Fruit fly (Drosophila melanogaster) whole organism, embryonic: ENCODE results near the gene ver.

Source experiments
- Abd-B ChIP-seq: fragments of 200-800 bp; sonication (Bioruptor generic); optimal IDR thresholded peaks from 2 replicates; lab custom pipeline; 2018; ENCODE audit warnings: missing biosample characterization, mild to moderate bottlenecking, missing genetic modification characterization, moderate library complexity
- Antp ChIP-seq: fragments of 200-800 bp; sonication (Bioruptor generic); optimal IDR thresholded peaks from 3 replicates; lab custom pipeline; 2016; ENCODE audit warnings: missing biosample characterization, missing genetic modification characterization
- BEAF-32 ChIP-seq: fragments of 200-800 bp; sonication (Bioruptor generic); optimal IDR thresholded peaks from 3 replicates; lab custom pipeline; 2017; ENCODE audit warnings: missing biosample characterization, missing genetic modification characterization, mild to moderate bottlenecking, moderate library complexity, missing genetic modification reagents
- Bdp1 ChIP-seq: fragments of 200-800 bp; sonication (Bioruptor generic); optimal IDR thresholded peaks from 3 replicates; lab custom pipeline; 2016; ENCODE audit warnings: missing biosample characterization, missing genetic modification characterization
- CG12155 ChIP-seq: fragments of 200-800 bp; sonication (Bioruptor generic); optimal IDR thresholded peaks from 3 replicates; lab custom pipeline; 2016; ENCODE audit warnings: missing biosample characterization, missing genetic modification characterization
- CG12391 ChIP-seq: fragments of 200-800 bp; sonication (Bioruptor generic); optimal IDR thresholded peaks from 3 replicates; lab custom pipeline; 2018; ENCODE audit warnings: missing biosample characterization, mild to moderate bottlenecking, missing genetic modification characterization, moderate library complexity
- CG13775 ChIP-seq: fragments of 200-800 bp; sonication (Bioruptor generic); optimal IDR thresholded peaks from 3 replicates; lab custom pipeline; 2017; ENCODE audit warnings: missing biosample characterization, mild to moderate bottlenecking, missing genetic modification characterization
- CG15073 ChIP-seq: fragments of 200-800 bp; sonication (Bioruptor generic); optimal IDR thresholded peaks from 2 replicates; lab custom pipeline; 2016; ENCODE audit warnings: missing biosample characterization, missing genetic modification characterization
- CG15479 ChIP-seq: fragments of 200-800 bp; sonication (Bioruptor generic); optimal IDR thresholded peaks from 3 replicates; lab custom pipeline; 2019; ENCODE audit warnings: missing biosample characterization, mild to moderate bottlenecking, missing genetic modification characterization, moderate library complexity
- CG1602 ChIP-seq: fragments of 200-800 bp; sonication (Bioruptor generic); optimal IDR thresholded peaks from 3 replicates; lab custom pipeline; 2016; ENCODE audit warnings: missing biosample characterization, missing genetic modification characterization
- CG16863 ChIP-seq: fragments of 200-800 bp; sonication (Bioruptor generic); optimal IDR thresholded peaks from 3 replicates; lab custom pipeline; 2016; ENCODE audit warnings: missing biosample characterization, missing genetic modification characterization
- CG17912 ChIP-seq: fragments of 200-800 bp; sonication (Bioruptor generic); optimal IDR thresholded peaks from 2 replicates; lab custom pipeline; 2018; ENCODE audit warnings: missing biosample characterization, mild to moderate bottlenecking, missing genetic modification characterization
- CG4404 ChIP-seq: fragments of 200-800 bp; sonication (Bioruptor generic); IDR thresholded peaks from 2 replicates; pipeline ENCODE4 v1.3.6; 2022; ENCODE audit warnings: missing biosample characterization, missing genetic modification characterization
- CG5180 ChIP-seq: fragments of 200-800 bp; sonication (Bioruptor generic); optimal IDR thresholded peaks from 3 replicates; lab custom pipeline; 2017; ENCODE audit warnings: missing biosample characterization, missing genetic modification characterization, mild to moderate bottlenecking, moderate library complexity, missing genetic modification reagents
- CG6254 ChIP-seq: fragments of 200-800 bp; sonication (Bioruptor generic); optimal IDR thresholded peaks from 3 replicates; lab custom pipeline; 2017; ENCODE audit warnings: mild to moderate bottlenecking, missing biosample characterization, missing genetic modification reagents, missing genetic modification characterization
- CG6813 ChIP-seq: fragments of 200-800 bp; sonication (Bioruptor generic); optimal IDR thresholded peaks from 2 replicates; lab custom pipeline; 2017; ENCODE audit warnings: missing biosample characterization, missing genetic modification characterization, mild to moderate bottlenecking, moderate library complexity, missing genetic modification reagents
- CG6854 ChIP-seq: fragments of 200-800 bp; sonication (Bioruptor generic); optimal IDR thresholded peaks from 3 replicates; lab custom pipeline; 2017; ENCODE audit warnings: missing biosample characterization, mild to moderate bottlenecking, missing genetic modification characterization
- CG7372 ChIP-seq: fragments of 200-800 bp; sonication (Bioruptor generic); IDR thresholded peaks from 2 replicates; pipeline ENCODE4 v1.3.6; 2022; ENCODE audit warnings: missing biosample characterization, missing genetic modification characterization
- CoRest ChIP-seq: fragments of 200-800 bp; sonication (Bioruptor generic); optimal IDR thresholded peaks from 3 replicates; lab custom pipeline; 2018; ENCODE audit warnings: missing biosample characterization, mild to moderate bottlenecking, missing genetic modification characterization, moderate library complexity
- Dll ChIP-seq: fragments of 200-800 bp; sonication (Bioruptor generic); IDR thresholded peaks from 4 replicates; pipeline ENCODE4 v1.3.6; 2022; ENCODE audit warnings: missing biosample characterization, missing genetic modification characterization; ENCODE audit not compliant: partially characterized antibody
- ERR ChIP-seq: fragments of 200-800 bp; sonication (Bioruptor generic); optimal IDR thresholded peaks from 2 replicates; lab custom pipeline; 2016; ENCODE audit warnings: missing biosample characterization, missing genetic modification characterization
- Eip74EF ChIP-seq, 2 experiments: fragments of 200-800 bp in 1 of 2; fragments of >200 bp in 1 of 2; sonication (Bioruptor generic) in 1 of 2; optimal IDR thresholded peaks; 2 replicates each; lab custom pipeline; 2017 to 2019; ENCODE audit warnings: missing biosample characterization in 2 of 2, missing genetic modification characterization in 2 of 2, mild to moderate bottlenecking in 1 of 2, moderate library complexity in 1 of 2
- Elba2 ChIP-seq: fragments of 200-800 bp; sonication (Bioruptor generic); optimal IDR thresholded peaks from 3 replicates; lab custom pipeline; 2016; ENCODE audit warnings: missing biosample characterization, missing genetic modification characterization
- H15 ChIP-seq: fragments of 200-800 bp; sonication (Bioruptor generic); IDR thresholded peaks from 3 replicates; pipeline ENCODE4 v1.3.6; 2022; ENCODE audit warnings: missing biosample characterization, missing genetic modification characterization
- HLH4C ChIP-seq: fragments of 200-800 bp; sonication (Bioruptor generic); IDR thresholded peaks from 3 replicates; pipeline ENCODE4 v1.3.6; 2022; ENCODE audit warnings: missing biosample characterization, missing genetic modification characterization; ENCODE audit not compliant: partially characterized antibody
- MBD-R2 ChIP-seq: fragments of 200-800 bp; sonication (Bioruptor generic); IDR thresholded peaks from 2 replicates; pipeline ENCODE4 v1.3.6; 2022; ENCODE audit warnings: missing biosample characterization, missing genetic modification characterization
- Med ChIP-seq: fragments of 200-800 bp; sonication (Bioruptor generic); peaks from one replicate; lab custom pipeline; 2016; ENCODE audit warnings: missing biosample characterization, missing genetic modification characterization, mild to moderate bottlenecking, inconsistent platforms, moderate library complexity
- Optix ChIP-seq: fragments of 200-800 bp; sonication (Bioruptor generic); IDR thresholded peaks from 3 replicates; pipeline ENCODE4 v1.3.6; 2022; ENCODE audit warnings: missing biosample characterization, missing genetic modification characterization
- Poxn ChIP-seq: fragments of 200-800 bp; sonication (Bioruptor generic); IDR thresholded peaks from 2 replicates; pipeline ENCODE4 v1.3.6; 2022; ENCODE audit warnings: missing biosample characterization, missing genetic modification characterization
- Ptx1 ChIP-seq: fragments of 200-800 bp; sonication (Bioruptor generic); IDR thresholded peaks from 2 replicates; pipeline ENCODE4 v1.3.6; 2022; ENCODE audit warnings: missing biosample characterization, missing genetic modification characterization
- Six4 ChIP-seq: fragments of 200-800 bp; sonication (Bioruptor generic); optimal IDR thresholded peaks from 2 replicates; lab custom pipeline; 2016; ENCODE audit warnings: missing biosample characterization, missing genetic modification characterization
- YL-1 ChIP-seq: fragments of 200-800 bp; sonication (Bioruptor generic); optimal IDR thresholded peaks from 3 replicates; lab custom pipeline; 2017; ENCODE audit warnings: missing biosample characterization, mild to moderate bottlenecking, missing genetic modification characterization
- az2 ChIP-seq: fragments of 200-800 bp; sonication (Bioruptor generic); optimal IDR thresholded peaks from 3 replicates; lab custom pipeline; 2016; ENCODE audit warnings: missing biosample characterization, missing genetic modification characterization
- cas ChIP-seq: fragments of 200-800 bp; sonication (Bioruptor generic); IDR thresholded peaks from 2 replicates; pipeline ENCODE4 v1.3.6; 2022; ENCODE audit warnings: missing biosample characterization, missing genetic modification characterization
- cato ChIP-seq: fragments of 200-800 bp; sonication (Bioruptor generic); optimal IDR thresholded peaks from 2 replicates; lab custom pipeline; 2016; ENCODE audit warnings: missing biosample characterization, missing genetic modification characterization, borderline replicate concordance
- emc ChIP-seq: fragments of 200-800 bp; sonication (Bioruptor generic); optimal IDR thresholded peaks from 2 replicates; lab custom pipeline; 2016; ENCODE audit warnings: missing biosample characterization, missing genetic modification characterization
- fd3F ChIP-seq: fragments of 200-800 bp; sonication (Bioruptor generic); optimal IDR thresholded peaks from 2 replicates; lab custom pipeline; 2018; ENCODE audit warnings: missing biosample characterization, mild to moderate bottlenecking, missing genetic modification characterization, moderate library complexity
- fd96Cb ChIP-seq: fragments of 200-800 bp; sonication (Bioruptor generic); optimal IDR thresholded peaks from 2 replicates; lab custom pipeline; 2018; ENCODE audit warnings: missing biosample characterization, mild to moderate bottlenecking, missing genetic modification characterization, moderate library complexity
- gcm ChIP-seq: fragments of 200-800 bp; sonication (Bioruptor generic); optimal IDR thresholded peaks from 2 replicates; lab custom pipeline; 2019; ENCODE audit warnings: missing biosample characterization, mild to moderate bottlenecking, missing genetic modification characterization, moderate library complexity
- lola ChIP-seq, 3 experiments: fragments of >200 bp in 2 of 3; fragments of 200-800 bp in 1 of 3; sonication (Bioruptor generic) in 1 of 3; optimal IDR thresholded peaks; 2 replicates each; lab custom pipeline; 2017 to 2019; ENCODE audit warnings: missing biosample characterization in 3 of 3, missing genetic modification characterization in 3 of 3, mild to moderate bottlenecking in 1 of 3, moderate library complexity in 1 of 3
- lov ChIP-seq, 2 experiments: fragments of 200-800 bp in 1 of 2; fragments of >200 bp in 1 of 2; sonication (Bioruptor generic) in 1 of 2; IDR thresholded peaks in 1 of 2; optimal IDR thresholded peaks in 1 of 2; 2 replicates in 1 of 2; 3 replicates in 1 of 2; pipeline versions ENCODE4 v1.3.6 to Lab custom; 2017 to 2022; ENCODE audit warnings: missing biosample characterization in 1 of 2, missing genetic modification characterization in 1 of 2
- mam ChIP-seq: fragments of 200-800 bp; sonication (Bioruptor generic); optimal IDR thresholded peaks from 3 replicates; lab custom pipeline; 2016; ENCODE audit warnings: missing biosample characterization, missing genetic modification characterization
- pb ChIP-seq: fragments of 200-800 bp; sonication (Bioruptor generic); optimal IDR thresholded peaks from 3 replicates; lab custom pipeline; 2016; ENCODE audit warnings: missing biosample characterization, missing genetic modification characterization
- pho ChIP-seq: fragments of 200-800 bp; sonication (Bioruptor generic); optimal IDR thresholded peaks from 2 replicates; lab custom pipeline; 2016; ENCODE audit warnings: missing biosample characterization, missing genetic modification characterization
- repo ChIP-seq: fragments of 200-800 bp; sonication (Bioruptor generic); optimal IDR thresholded peaks from 2 replicates; lab custom pipeline; 2016; ENCODE audit warnings: missing biosample characterization, missing genetic modification characterization
- rib ChIP-seq: fragments of 200-800 bp; sonication (Bioruptor generic); IDR thresholded peaks from 2 replicates; pipeline ENCODE4 v1.3.6; 2022; ENCODE audit warnings: missing biosample characterization, missing genetic modification characterization
- schlank ChIP-seq: fragments of 200-800 bp; sonication (Bioruptor generic); optimal IDR thresholded peaks from 2 replicates; lab custom pipeline; 2018; ENCODE audit warnings: missing biosample characterization, mild to moderate bottlenecking, missing genetic modification characterization
- sna ChIP-seq: fragments of 200-800 bp; sonication (Bioruptor generic); IDR thresholded peaks from 2 replicates; pipeline ENCODE4 v1.3.6; 2022; ENCODE audit warnings: missing biosample characterization, missing genetic modification characterization; ENCODE audit not compliant: partially characterized antibody
- tna ChIP-seq: fragments of 200-800 bp; sonication (Bioruptor generic); IDR thresholded peaks from 2 replicates; pipeline ENCODE4 v1.3.6; 2022; ENCODE audit warnings: missing biosample characterization, missing genetic modification characterization; ENCODE audit not compliant: partially characterized antibody
- vfl ChIP-seq: fragments of 200-800 bp; sonication (Bioruptor generic); optimal IDR thresholded peaks from 2 replicates; lab custom pipeline; 2016; ENCODE audit warnings: missing biosample characterization, missing genetic modification characterization

The ver gene

dm6 chr3L:12501249-12501648, 22.5 kb upstream of the ver start, which contains the start of the genes CG10638 and CG10681 (continued):
- no peak for TF ChIP-seq Antp
- no peak for TF ChIP-seq CG4404
- no peak for TF ChIP-seq HLH4C (GFP tag; lab: Robert Waterston, UW)
- TF ChIP-seq BEAF-32 (GFP tag; lab: Kevin White, UChicago) = peak; percentile 29
- no peak for TF ChIP-seq Bdp1 (GFP tag; lab: Kevin White, UChicago)
- peak; percentile 18 for TF ChIP-seq CG16863
- TF ChIP-seq cato (GFP tag; lab: Kevin White, UChicago) = no peak
- 0 out of 2 replicates have a peak, but pooled peaks have one; percentile 16 for TF ChIP-seq Ptx1
- TF ChIP-seq CG6254 = peak; percentile 20
- TF ChIP-seq rib (GFP tag; lab: Robert Waterston, UW) = no peak
- TF ChIP-seq Optix = no peak
- peak; percentile 81 for TF ChIP-seq YL-1 (GFP tag; lab: Kevin White, UChicago)
- 0 out of 4 replicates have a peak, but pooled peaks have one; percentile 11 for TF ChIP-seq Dll (GFP tag; lab: Robert Waterston, UW)
- no peak for TF ChIP-seq CG17912 (GFP tag; lab: Kevin White, UChicago)
- no peak for TF ChIP-seq pb (GFP tag; lab: Kevin White, UChicago)
- TF ChIP-seq az2 (GFP tag; lab: Kevin White, UChicago) = peak; percentile 23
- no peak for TF ChIP-seq CG6854 (GFP tag; lab: Kevin White, UChicago)
- TF ChIP-seq Eip74EF (GFP tag; optimal IDR thresholded peaks at IDR 0.05; lab: Kevin White, UChicago) = no peak
- peak; percentile 70 for TF ChIP-seq CG12155
- peak; percentile 79 for TF ChIP-seq Med (GFP tag; lab: Kevin White, UChicago)
- peak; percentile 61 for TF ChIP-seq CoRest (tag; lab: Kevin White, UChicago)
- peak; percentile 79 for TF ChIP-seq CG12391 (tag; lab: Kevin White, UChicago)
- TF ChIP-seq vfl (GFP tag; lab: Kevin White, UChicago) = peak; percentile 5
- TF ChIP-seq Poxn (GFP tag; lab: Robert Waterston, UW) = no peak
- TF ChIP-seq emc = no peak
- peak; percentile 14 for TF ChIP-seq CG1602 (GFP tag; lab: Kevin White, UChicago)
- TF ChIP-seq Abd-B = no peak
- TF ChIP-seq pho = peak; percentile 2
- TF ChIP-seq schlank (tag; lab: Kevin White, UChicago) = no peak
- TF ChIP-seq Elba2 (GFP tag; lab: Kevin White, UChicago) = no peak
- peak in 1 of 3 experiments; percentile 37 for TF ChIP-seq lola (GFP tag; optimal IDR thresholded peaks at IDR 0.05; lab: Kevin White, UChicago)
- peak; percentile 42; the same call in 1 of the 2 replicates for TF ChIP-seq sna
- TF ChIP-seq CG6813 (GFP tag; lab: Kevin White, UChicago) = no peak
- TF ChIP-seq CG7372 (GFP tag; lab: Robert Waterston, UW) = no peak
- TF ChIP-seq CG15479 = no peak
- no peak for TF ChIP-seq fd96Cb
- TF ChIP-seq fd3F (GFP tag; lab: Kevin White, UChicago) = no peak
- TF ChIP-seq H15 (GFP tag; lab: Robert Waterston, UW) = no peak
- TF ChIP-seq gcm (GFP tag; lab: Kevin White, UChicago) = peak; percentile 59
- TF ChIP-seq CG15073 = no peak
- no peak for TF ChIP-seq cas (GFP tag; lab: Robert Waterston, UW)
- no peak for TF ChIP-seq ERR (GFP tag; lab: Kevin White, UChicago)
- peak; percentile 45 for TF ChIP-seq CG13775 (GFP tag; lab: Kevin White, UChicago)
- no peak for TF ChIP-seq lov (optimal IDR thresholded peaks at IDR 0.05; lab: Kevin White, UChicago)
- TF ChIP-seq lov (GFP tag; IDR thresholded peaks at IDR 0.05; lab: Robert Waterston, UW) = no peak
- TF ChIP-seq tna (GFP tag; lab: Robert Waterston, UW) = no peak
- no peak for TF ChIP-seq CG5180
- TF ChIP-seq mam (GFP tag; lab: Kevin White, UChicago) = no peak
- TF ChIP-seq repo = no peak
- TF ChIP-seq MBD-R2 (GFP tag; lab: Robert Waterston, UW) = peak; percentile 77
- TF ChIP-seq Six4 (GFP tag; lab: Kevin White, UChicago) = no peak
